Fruit fly (Drosophila melanogaster) whole organism, embryonic: ENCODE results near the gene pyd.

ENCODE experiments used
- ATbp ChIP-seq: fragments of 200-800 bp; sonication (Bioruptor generic); optimal IDR thresholded peaks from 2 replicates; lab custom pipeline; 2017; ENCODE audit warnings: missing biosample characterization, mild to moderate bottlenecking, missing genetic modification characterization, missing genetic modification reagents
- Awh ChIP-seq: fragments of 200-800 bp; sonication (Bioruptor generic); IDR thresholded peaks from 2 replicates; pipeline ENCODE4, ENCODE4 v1.3.6; 2022; ENCODE audit warnings: missing biosample characterization, missing genetic modification characterization
- CG10267 ChIP-seq: fragments of 200-800 bp; sonication (Bioruptor generic); optimal IDR thresholded peaks from 2 replicates; lab custom pipeline; 2018; ENCODE audit warnings: missing biosample characterization, mild to moderate bottlenecking, missing genetic modification characterization, moderate library complexity
- CG10431 ChIP-seq: fragments of 200-800 bp; sonication (Bioruptor generic); optimal IDR thresholded peaks from 3 replicates; lab custom pipeline; 2018; ENCODE audit warnings: missing biosample characterization, mild to moderate bottlenecking, missing genetic modification characterization
- CG11398 ChIP-seq: fragments of 200-800 bp; sonication (Bioruptor generic); optimal IDR thresholded peaks from 2 replicates; lab custom pipeline; 2016; ENCODE audit warnings: missing biosample characterization, missing genetic modification characterization
- CG11695 ChIP-seq: fragments of 200-800 bp; sonication (Bioruptor generic); IDR thresholded peaks from 3 replicates; pipeline ENCODE4 v1.3.6; 2022; ENCODE audit warnings: missing biosample characterization, missing genetic modification characterization
- CG12391 ChIP-seq: fragments of 200-800 bp; sonication (Bioruptor generic); optimal IDR thresholded peaks from 3 replicates; lab custom pipeline; 2018; ENCODE audit warnings: missing biosample characterization, mild to moderate bottlenecking, missing genetic modification characterization, moderate library complexity
- CG13775 ChIP-seq: fragments of 200-800 bp; sonication (Bioruptor generic); optimal IDR thresholded peaks from 3 replicates; lab custom pipeline; 2017; ENCODE audit warnings: missing biosample characterization, mild to moderate bottlenecking, missing genetic modification characterization
- CG15073 ChIP-seq: fragments of 200-800 bp; sonication (Bioruptor generic); optimal IDR thresholded peaks from 2 replicates; lab custom pipeline; 2016; ENCODE audit warnings: missing biosample characterization, missing genetic modification characterization
- CG15269 ChIP-seq: fragments of 200-800 bp; sonication (Bioruptor generic); optimal IDR thresholded peaks from 2 replicates; lab custom pipeline; 2018; ENCODE audit warnings: missing biosample characterization, mild to moderate bottlenecking, missing genetic modification characterization, moderate library complexity
- CG15514 ChIP-seq: fragments of 200-800 bp; sonication (Bioruptor generic); optimal IDR thresholded peaks from 3 replicates; lab custom pipeline; 2017; ENCODE audit warnings: missing biosample characterization, missing genetic modification characterization, mild to moderate bottlenecking, moderate library complexity, missing genetic modification reagents
- CG15696 ChIP-seq: fragments of 200-800 bp; sonication (Bioruptor generic); optimal IDR thresholded peaks from 2 replicates; lab custom pipeline; 2019; ENCODE audit warnings: missing biosample characterization, mild to moderate bottlenecking, missing genetic modification characterization, moderate library complexity
- CG17361 ChIP-seq: fragments of 200-800 bp; sonication (Bioruptor generic); IDR thresholded peaks from 3 replicates; pipeline ENCODE4 v1.3.6; 2022; ENCODE audit warnings: missing biosample characterization, missing genetic modification characterization
- CG17802 ChIP-seq: fragments of 200-800 bp; sonication (Bioruptor generic); optimal IDR thresholded peaks from 2 replicates; lab custom pipeline; 2018; ENCODE audit warnings: missing biosample characterization, mild to moderate bottlenecking, missing genetic modification characterization, moderate library complexity
- CG2199 ChIP-seq: fragments of 200-800 bp; sonication (Bioruptor generic); IDR thresholded peaks from 3 replicates; pipeline ENCODE4 v1.3.6; 2022; ENCODE audit warnings: missing biosample characterization, missing genetic modification characterization
- CG2712 ChIP-seq: fragments of 200-800 bp; optimal IDR thresholded peaks from 3 replicates; lab custom pipeline; 2019; ENCODE audit warnings: missing biosample characterization, mild to moderate bottlenecking, missing genetic modification characterization, moderate library complexity
- CG32767 ChIP-seq: fragments of 200-800 bp; sonication (Bioruptor generic); IDR thresholded peaks from 2 replicates; pipeline ENCODE4 v1.3.6; 2022; ENCODE audit warnings: missing biosample characterization, missing genetic modification characterization
- Chrac-16 ChIP-seq: fragments of 200-800 bp; sonication (Bioruptor generic); optimal IDR thresholded peaks from 3 replicates; lab custom pipeline; 2016; ENCODE audit warnings: missing biosample characterization, missing genetic modification characterization
- Dref ChIP-seq: fragments of 200-800 bp; sonication (Bioruptor generic); IDR thresholded peaks from 2 replicates; pipeline ENCODE4 v1.3.6; 2022; ENCODE audit warnings: missing biosample characterization, missing genetic modification characterization
- Elba2 ChIP-seq: fragments of 200-800 bp; sonication (Bioruptor generic); optimal IDR thresholded peaks from 3 replicates; lab custom pipeline; 2016; ENCODE audit warnings: missing biosample characterization, missing genetic modification characterization
- H2.0 ChIP-seq: fragments of 200-800 bp; sonication (Bioruptor generic); IDR thresholded peaks from 2 replicates; pipeline ENCODE4 v1.3.6; 2022; ENCODE audit warnings: missing biosample characterization, missing genetic modification characterization
- Hr78 ChIP-seq, 2 experiments: fragments of 200-800 bp in 1 of 2; fragments of >200 bp in 1 of 2; sonication (Bioruptor generic) in 1 of 2; optimal IDR thresholded peaks; 2 replicates each; lab custom pipeline; 2017 to 2019; ENCODE audit warnings: missing biosample characterization in 2 of 2, missing genetic modification characterization in 2 of 2, mild to moderate bottlenecking in 1 of 2, moderate library complexity in 1 of 2
- MTF-1 ChIP-seq: fragments of 200-800 bp; sonication (Bioruptor generic); optimal IDR thresholded peaks from 2 replicates; lab custom pipeline; 2018; ENCODE audit warnings: missing biosample characterization, mild to moderate bottlenecking, missing genetic modification characterization, borderline replicate concordance
- NfI ChIP-seq: fragments of 200-800 bp; sonication (Bioruptor generic); optimal IDR thresholded peaks from 3 replicates; lab custom pipeline; 2018; ENCODE audit warnings: missing biosample characterization, mild to moderate bottlenecking, missing genetic modification characterization, moderate library complexity
- PHDP ChIP-seq: fragments of 200-800 bp; sonication (Bioruptor generic); optimal IDR thresholded peaks from 3 replicates; lab custom pipeline; 2018; ENCODE audit warnings: missing biosample characterization, mild to moderate bottlenecking, missing genetic modification characterization, moderate library complexity
- abd-A ChIP-seq: fragments of 200-800 bp; sonication (Bioruptor generic); optimal IDR thresholded peaks from 3 replicates; lab custom pipeline; 2019; ENCODE audit warnings: missing biosample characterization, mild to moderate bottlenecking, missing genetic modification characterization, moderate library complexity
- bigmax ChIP-seq: fragments of 200-800 bp; sonication (Bioruptor generic); optimal IDR thresholded peaks from 2 replicates; lab custom pipeline; 2018; ENCODE audit warnings: missing biosample characterization, mild to moderate bottlenecking, missing genetic modification characterization
- cg ChIP-seq: fragments of 200-800 bp; sonication (Bioruptor generic); optimal IDR thresholded peaks from 3 replicates; lab custom pipeline; 2019; ENCODE audit warnings: missing biosample characterization, mild to moderate bottlenecking, missing genetic modification characterization, moderate library complexity
- gce ChIP-seq: fragments of 200-800 bp; sonication (Bioruptor generic); IDR thresholded peaks from 3 replicates; pipeline ENCODE4 v1.3.6; 2022; ENCODE audit warnings: missing biosample characterization, missing genetic modification characterization
- gsb-n ChIP-seq: fragments of 200-800 bp; sonication (Bioruptor generic); optimal IDR thresholded peaks from 3 replicates; lab custom pipeline; 2018; ENCODE audit warnings: missing biosample characterization, mild to moderate bottlenecking, missing genetic modification characterization
- kah ChIP-seq: fragments of 200-800 bp; sonication (Bioruptor generic); optimal IDR thresholded peaks from 2 replicates; lab custom pipeline; 2018; ENCODE audit warnings: missing biosample characterization, mild to moderate bottlenecking, missing genetic modification characterization
- kni ChIP-seq: fragments of 200-800 bp; sonication (Bioruptor generic); optimal IDR thresholded peaks from 3 replicates; lab custom pipeline; 2017; ENCODE audit warnings: mild to moderate bottlenecking, missing biosample characterization, missing genetic modification reagents, missing genetic modification characterization
- mirr ChIP-seq: fragments of 200-800 bp; sonication (Bioruptor generic); optimal IDR thresholded peaks from 3 replicates; lab custom pipeline; 2018; ENCODE audit warnings: missing biosample characterization, mild to moderate bottlenecking, missing genetic modification characterization
- nom ChIP-seq: fragments of 200-800 bp; sonication (Bioruptor generic); optimal IDR thresholded peaks from 2 replicates; lab custom pipeline; 2017; ENCODE audit warnings: missing biosample characterization, missing genetic modification characterization, mild to moderate bottlenecking, moderate library complexity, missing genetic modification reagents
- odd ChIP-seq: fragments of 200-800 bp; sonication (Bioruptor generic); optimal IDR thresholded peaks from 2 replicates; lab custom pipeline; 2017; ENCODE audit warnings: missing biosample characterization, mild to moderate bottlenecking, missing genetic modification characterization
- prd ChIP-seq, 3 experiments: fragments of >200 bp in 2 of 3; fragments of 200-800 bp in 1 of 3; sonication (Bioruptor generic) in 1 of 3; optimal IDR thresholded peaks in 2 of 3; IDR thresholded peaks in 1 of 3; 2 replicates in 2 of 3; 3 replicates in 1 of 3; pipeline versions ENCODE4 v1.3.6 to Lab custom; 2017 to 2022; ENCODE audit warnings: missing biosample characterization in 1 of 3, missing genetic modification characterization in 1 of 3
- pros ChIP-seq: fragments of 200-800 bp; sonication (Bioruptor generic); optimal IDR thresholded peaks from 3 replicates; lab custom pipeline; 2019; ENCODE audit warnings: missing biosample characterization, mild to moderate bottlenecking, missing genetic modification characterization, moderate library complexity
- sc ChIP-seq, 3 experiments: fragments of >200 bp in 2 of 3; fragments of 200-800 bp in 1 of 3; sonication (Bioruptor generic) in 1 of 3; optimal IDR thresholded peaks; 2 replicates in 2 of 3; 3 replicates in 1 of 3; lab custom pipeline; 2017; ENCODE audit warnings: mild to moderate bottlenecking in 1 of 3, missing biosample characterization in 1 of 3, missing genetic modification characterization in 1 of 3, missing genetic modification reagents in 1 of 3
- slbo ChIP-seq: fragments of 200-800 bp; sonication (Bioruptor generic); IDR thresholded peaks from 2 replicates; pipeline ENCODE4 v1.3.6; 2022; ENCODE audit warnings: missing biosample characterization, missing genetic modification characterization
- sqz ChIP-seq: fragments of 200-800 bp; sonication (Bioruptor generic); optimal IDR thresholded peaks from 3 replicates; lab custom pipeline; 2018; ENCODE audit warnings: missing biosample characterization, mild to moderate bottlenecking, missing genetic modification characterization
- ssp ChIP-seq: fragments of 200-800 bp; sonication (Bioruptor generic); IDR thresholded peaks from 2 replicates; pipeline ENCODE4 v1.3.6; 2022; ENCODE audit warnings: missing biosample characterization, missing genetic modification characterization
- stc ChIP-seq: fragments of 200-800 bp; sonication (Bioruptor generic); IDR thresholded peaks from 2 replicates; pipeline ENCODE4 v1.3.6; 2022; ENCODE audit warnings: missing biosample characterization, missing genetic modification characterization
- tap ChIP-seq: fragments of 200-800 bp; optimal IDR thresholded peaks from 3 replicates; lab custom pipeline; 2019; ENCODE audit warnings: missing biosample characterization, mild to moderate bottlenecking, missing genetic modification characterization, moderate library complexity
- vvl ChIP-seq: fragments of 200-800 bp; sonication (Bioruptor generic); IDR thresholded peaks from 2 replicates; pipeline ENCODE4 v1.3.6; 2022; ENCODE audit warnings: missing biosample characterization, missing genetic modification characterization
- z ChIP-seq: fragments of 200-800 bp; sonication (Bioruptor generic); IDR thresholded peaks from 3 replicates; pipeline ENCODE4 v1.3.6; 2022; ENCODE audit warnings: missing biosample characterization, missing genetic modification characterization
- zen2 ChIP-seq: fragments of 200-800 bp; sonication (Bioruptor generic); IDR thresholded peaks from 3 replicates; pipeline ENCODE4 v1.3.6; 2022; ENCODE audit warnings: missing biosample characterization, missing genetic modification characterization; ENCODE audit not compliant: partially characterized antibody

The pyd gene

dm6 chr3R:8849373-8850228, 82.1 kb downstream of the pyd start (continued):
- TF ChIP-seq z (GFP tag; lab: Robert Waterston, UW): peak; percentile 75; the same call in 2 of the 3 replicates
- no peak for TF ChIP-seq CG15073 (GFP tag; lab: Kevin White, UChicago)
- TF ChIP-seq ATbp (GFP tag; lab: Kevin White, UChicago): peak; percentile 19
- TF ChIP-seq NfI (GFP tag; lab: Kevin White, UChicago): no peak
- TF ChIP-seq prd (optimal IDR thresholded peaks at IDR 0.05; lab: Kevin White, UChicago): no peak
- peak; percentile 50; the same call in 2 of the 3 replicates for TF ChIP-seq prd (GFP tag; IDR thresholded peaks at IDR 0.05; lab: Robert Waterston, UW)
- TF ChIP-seq Awh (GFP tag; lab: Robert Waterston, UW): no peak
- no peak for TF ChIP-seq sc (optimal IDR thresholded peaks at IDR 0.05; lab: Kevin White, UChicago)
- TF ChIP-seq sc (GFP tag; optimal IDR thresholded peaks at IDR 0.05; lab: Kevin White, UChicago): no peak
- TF ChIP-seq zen2: no peak
- peak; percentile 46 for TF ChIP-seq CG15696 (tag; lab: Kevin White, UChicago)
- TF ChIP-seq vvl (GFP tag; lab: Robert Waterston, UW): peak; percentile 60; the same call in 1 of the 2 replicates
- TF ChIP-seq H2.0 (GFP tag; lab: Robert Waterston, UW): 0 out of 2 replicates have a peak, but pooled peaks have one; percentile 24
- TF ChIP-seq CG15514 (GFP tag; lab: Kevin White, UChicago): no peak
- TF ChIP-seq Elba2: no peak
- TF ChIP-seq tap: peak; percentile 18
- TF ChIP-seq CG17361 (GFP tag; lab: Robert Waterston, UW): 0 out of 3 replicates have a peak, but pooled peaks have one; percentile 38
- no peak for TF ChIP-seq ssp
- TF ChIP-seq mirr (GFP tag; lab: Kevin White, UChicago): no peak
- 0 out of 3 replicates have a peak, but pooled peaks have one; percentile 31 for TF ChIP-seq CG11695 (GFP tag; lab: Robert Waterston, UW)
- TF ChIP-seq abd-A (tag; lab: Kevin White, UChicago): no peak
- TF ChIP-seq CG11398 (GFP tag; lab: Kevin White, UChicago): no peak
- no peak for TF ChIP-seq cg
- TF ChIP-seq sqz (GFP tag; lab: Kevin White, UChicago): peak; percentile 7
- peak; percentile 42 for TF ChIP-seq CG13775
- peak; percentile 100 for TF ChIP-seq CG2199 (GFP tag; lab: Robert Waterston, UW)
- peak; percentile 21 for TF ChIP-seq PHDP (tag; lab: Kevin White, UChicago)
- TF ChIP-seq kah (GFP tag; lab: Kevin White, UChicago): no peak
- no peak for TF ChIP-seq CG10431
- peak; percentile 65 for TF ChIP-seq CG12391 (tag; lab: Kevin White, UChicago)
- TF ChIP-seq MTF-1 (GFP tag; lab: Kevin White, UChicago): no peak
- TF ChIP-seq stc (GFP tag; lab: Robert Waterston, UW): no peak
- TF ChIP-seq gsb-n (tag; lab: Kevin White, UChicago): peak; percentile 49
- peak; percentile 70 for TF ChIP-seq kni (GFP tag; lab: Kevin White, UChicago)
- no peak for TF ChIP-seq Hr78 (GFP tag; optimal IDR thresholded peaks at IDR 0.05; lab: Kevin White, UChicago)
- peak; percentile 12 for TF ChIP-seq nom
- TF ChIP-seq Chrac-16 (GFP tag; lab: Kevin White, UChicago): peak; percentile 34
- TF ChIP-seq CG2712 (tag; lab: Kevin White, UChicago): peak; percentile 60
- no peak for TF ChIP-seq Dref (GFP tag; lab: Robert Waterston, UW)
- no peak for TF ChIP-seq bigmax
- peak; percentile 6 for TF ChIP-seq CG15269 (tag; lab: Kevin White, UChicago)
- TF ChIP-seq CG10267: peak; percentile 44
- TF ChIP-seq slbo (GFP tag; lab: Robert Waterston, UW): peak; percentile 43; the same call in 1 of the 2 replicates
- no peak for TF ChIP-seq CG17802 (tag; lab: Kevin White, UChicago)
- TF ChIP-seq gce (GFP tag; lab: Robert Waterston, UW): 0 out of 3 replicates have a peak, but pooled peaks have one; percentile 12
- no peak for TF ChIP-seq odd
- TF ChIP-seq pros (GFP tag; lab: Kevin White, UChicago): peak; percentile 14
- no peak for TF ChIP-seq CG32767 (GFP tag; lab: Robert Waterston, UW)
